Fruit fly (Drosophila melanogaster): ENCODE results near the gene dpr20.
A peak's percentile ranks its signal among the peaks of the same experiment; 100 is the strongest.

DNA sequence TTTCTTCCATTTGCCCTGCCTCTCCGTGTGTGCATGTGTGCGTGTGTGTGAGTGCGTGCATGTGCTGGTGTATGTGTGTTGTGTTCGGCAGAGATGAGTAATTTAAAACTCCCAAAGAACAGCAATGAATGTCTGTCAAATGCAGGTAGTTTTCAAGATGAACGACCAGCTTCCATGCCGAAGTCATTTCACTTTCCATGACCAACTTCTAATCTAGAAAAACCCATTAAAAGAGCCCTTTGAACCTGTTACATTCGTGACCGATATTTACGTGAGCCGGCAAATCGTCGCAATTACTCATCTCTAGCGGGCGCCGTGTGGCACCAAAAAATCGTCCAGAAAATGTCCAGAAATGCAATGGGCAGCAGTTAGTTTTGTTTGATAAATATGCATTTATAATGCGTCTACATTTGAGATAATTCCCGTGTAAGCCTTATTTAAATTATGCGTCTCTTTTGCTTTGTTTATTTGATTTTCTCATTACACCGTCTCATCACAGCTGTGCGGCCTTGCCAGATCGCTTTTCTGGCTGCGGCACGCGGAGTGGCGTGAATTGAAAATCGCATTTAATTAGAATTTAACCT, 15.4 kb upstream of the dpr20 start:
- TF ChIP-seq CG10348 (GFP tag; IDR thresholded peaks at IDR 0.05) = no peak
- peak; percentile 9 for TF ChIP-seq CG8301 (tag; optimal IDR thresholded peaks at IDR 0.05)
- TF ChIP-seq CG8159 (tag; optimal IDR thresholded peaks at IDR 0.05) = peak; percentile 36
- peak; percentile 29 for TF ChIP-seq CG9948 (tag; optimal IDR thresholded peaks at IDR 0.05)
- peak; percentile 44 for TF ChIP-seq CG15710 (tag; optimal IDR thresholded peaks at IDR 0.05)
- TF ChIP-seq CG34367 (tag; optimal IDR thresholded peaks at IDR 0.05) = peak; percentile 39

Data from whole organism, pupa.